Fruit fly (Drosophila melanogaster): ENCODE results near the gene CG15253.

DNA sequence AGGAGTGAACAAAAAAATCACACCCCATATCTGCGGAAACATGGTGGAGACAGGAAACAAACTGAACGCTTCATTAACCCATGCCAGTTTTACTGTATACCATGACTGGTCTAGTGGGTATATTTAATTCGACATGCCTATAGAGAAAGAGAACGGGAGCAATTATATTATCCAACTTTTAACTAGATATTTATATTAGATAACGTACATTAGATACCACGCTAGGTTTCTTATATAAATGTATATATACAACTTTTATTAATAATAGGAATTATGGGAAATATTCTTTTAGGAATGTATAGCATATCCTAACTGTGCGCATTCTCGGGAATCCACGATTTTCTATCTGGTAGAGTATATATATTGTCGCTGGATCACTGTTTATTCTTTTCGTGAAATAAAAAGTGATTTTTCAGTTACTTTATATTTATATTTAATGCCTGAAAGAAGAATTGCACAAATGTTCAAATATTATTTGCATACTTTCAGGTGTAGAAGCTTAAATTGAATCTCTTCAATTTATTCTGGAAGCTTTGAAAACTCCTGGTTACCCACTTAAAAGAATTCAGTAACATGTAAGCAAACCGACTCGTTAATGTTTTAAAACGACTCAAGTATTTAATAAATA lies 2.8 kb downstream of the CG15253 start, which contains the start of gene Semp1:
- TF ChIP-seq CG7987 (GFP tag; optimal IDR thresholded peaks at IDR 0.05) (no peak), gfzf (GFP tag; optimal IDR thresholded peaks at IDR 0.05) (no peak), CG34376 (GFP tag; optimal IDR thresholded peaks at IDR 0.05) (no peak)

Measured in whole organism, embryonic.